Fruit fly (Drosophila melanogaster): Measurements from ENCODE around the gene a6.

The a6 gene

dm6 chrX:1692553-1692952 is 3.1 kb downstream of the a6 start, which contains the start of gene CG32809 (continued):
- TF ChIP-seq org-1 (GFP tag; optimal IDR thresholded peaks at IDR 0.05) (no peak), bbx (GFP tag; IDR thresholded peaks at IDR 0.05; ENCODE audit: partially characterized antibody) (peak; percentile 43; the same call in 1 of the 2 replicates), Med (GFP tag) (peak; percentile 73), Dll (GFP tag; IDR thresholded peaks at IDR 0.05; ENCODE audit: partially characterized antibody) (0 out of 4 replicates have a peak, but pooled peaks have one; percentile 14), CG6654 (GFP tag; optimal IDR thresholded peaks at IDR 0.05) (no peak), ken (GFP tag; IDR thresholded peaks at IDR 0.05) (no peak), CG30431 (GFP tag; optimal IDR thresholded peaks at IDR 0.05) (no peak), Bgb (GFP tag; IDR thresholded peaks at IDR 0.05; ENCODE audit: partially characterized antibody) (peak; percentile 50; the same call in 1 of the 2 replicates), tup (GFP tag; optimal IDR thresholded peaks at IDR 0.05) (no peak), ERR (GFP tag; optimal IDR thresholded peaks at IDR 0.05) (no peak), E2f2 (GFP tag; IDR thresholded peaks at IDR 0.05) (peak; percentile 59; the same call in 1 of the 2 replicates), CG6791 (GFP tag; IDR thresholded peaks at IDR 0.05; ENCODE audit: partially characterized antibody) (peak; percentile 59; the same call in 2 of the 3 replicates), CG11560 (tag; IDR thresholded peaks at IDR 0.05) (peak; percentile 96), sens (GFP tag) (peak; percentile 46), Opbp (GFP tag; IDR thresholded peaks at IDR 0.05; ENCODE audit: partially characterized antibody) (0 out of 3 replicates have a peak, but pooled peaks have one; percentile 28), crp (GFP tag; optimal IDR thresholded peaks at IDR 0.05) (peak in 1 of 2 experiments; percentile 49)

- no peak for TF ChIP-seq CG17829 (tag; optimal IDR thresholded peaks at IDR 0.05)
- TF ChIP-seq scrt (GFP tag; optimal IDR thresholded peaks at IDR 0.05): no peak
- TF ChIP-seq ken (GFP tag; IDR thresholded peaks at IDR 0.05): no peak
- peak; percentile 95 for TF ChIP-seq CG15514 (GFP tag; optimal IDR thresholded peaks at IDR 0.05)
- no peak for TF ChIP-seq Dip3 (GFP tag; optimal IDR thresholded peaks at IDR 0.05)
- TF ChIP-seq CG1647 (GFP tag; optimal IDR thresholded peaks at IDR 0.05): no peak
- TF ChIP-seq CG11093 (GFP tag; IDR thresholded peaks at IDR 0.05): no peak
- TF ChIP-seq CG7987 (GFP tag; optimal IDR thresholded peaks at IDR 0.05): no peak
- no peak for TF ChIP-seq sens (GFP tag)
- TF ChIP-seq CG17912 (GFP tag; optimal IDR thresholded peaks at IDR 0.05): no peak
- no peak for TF ChIP-seq CG4820 (GFP tag; optimal IDR thresholded peaks at IDR 0.05)
- peak; percentile 45 for TF ChIP-seq ewg (GFP tag; optimal IDR thresholded peaks at IDR 0.05)
These were observed 4.2 kb downstream of the a6 start for dm6 chrX:1691475-1691874.

dm6 chrX:1686305-1686704 is 9.4 kb downstream of the a6 start, which contains the start of gene b6:
TSS of gene b6 (plus strand) at chrX:1686624.
- TF ChIP-seq Blimp-1 (GFP tag; optimal IDR thresholded peaks at IDR 0.05) (peak; percentile 57), CG4360 (GFP tag; IDR thresholded peaks at IDR 0.05) (no peak), CG12299 (tag; optimal IDR thresholded peaks at IDR 0.05) (no peak), wek (GFP tag; optimal IDR thresholded peaks at IDR 0.05) (no peak), CG5180 (GFP tag; optimal IDR thresholded peaks at IDR 0.05) (peak; percentile 88)

- TF ChIP-seq stwl (tag; optimal IDR thresholded peaks at IDR 0.05): no peak
- no peak for TF ChIP-seq E2f1 (GFP tag; IDR thresholded peaks at IDR 0.05)
- no peak for TF ChIP-seq ci (GFP tag; IDR thresholded peaks at IDR 0.05)
- TF ChIP-seq CG3995 (GFP tag; optimal IDR thresholded peaks at IDR 0.05): no peak
- no peak for TF ChIP-seq Bdp1 (GFP tag; optimal IDR thresholded peaks at IDR 0.05)
- TF ChIP-seq Lhr (GFP tag; optimal IDR thresholded peaks at IDR 0.05): no peak
- no peak for TF ChIP-seq zen2 (GFP tag; IDR thresholded peaks at IDR 0.05; ENCODE audit: partially characterized antibody)
- TF ChIP-seq CG2712 (tag; optimal IDR thresholded peaks at IDR 0.05): no peak
- TF ChIP-seq prd (optimal IDR thresholded peaks at IDR 0.05): no peak
- no peak for TF ChIP-seq prd (GFP tag; IDR thresholded peaks at IDR 0.05)
- no peak for TF ChIP-seq CG30403 (GFP tag; optimal IDR thresholded peaks at IDR 0.05)
- no peak for TF ChIP-seq CG12219 (GFP tag; optimal IDR thresholded peaks at IDR 0.05)
- no peak for TF ChIP-seq CG7357 (GFP tag; IDR thresholded peaks at IDR 0.05)
- TF ChIP-seq Drgx (GFP tag; IDR thresholded peaks at IDR 0.05): no peak
- TF ChIP-seq Sin3A (optimal IDR thresholded peaks at IDR 0.05): no peak
- TF ChIP-seq CG13894 (tag; optimal IDR thresholded peaks at IDR 0.05): no peak
- TF ChIP-seq Elba2 (GFP tag; optimal IDR thresholded peaks at IDR 0.05): no peak
These were observed 14.4 kb downstream of the a6 start, which contains the start of gene CG14797 for dm6 chrX:1681266-1681665. TSS of gene CG14797 (plus strand) at chrX:1681566.
